Fruit fly (Drosophila melanogaster): ENCODE results near the gene Strump.
A peak's percentile ranks its signal among the peaks of the same experiment; 100 is the strongest.

Strump gene

dm6 chr3L:16105528-16105927, 16.3 kb upstream of the Strump start, which contains the start of the genes IntS9 and CG43295 (continued):
- TF ChIP-seq CG4282 (GFP tag; optimal IDR thresholded peaks at IDR 0.05) (peak; percentile 69), CG8765 (GFP tag; IDR thresholded peaks at IDR 0.05) (peak; percentile 75), fd3F (GFP tag; optimal IDR thresholded peaks at IDR 0.05) (peak; percentile 58), Stat92E (GFP tag; optimal IDR thresholded peaks at IDR 0.05) (no peak), ssp (GFP tag; IDR thresholded peaks at IDR 0.05) (peak; percentile 55), CG10431 (GFP tag; optimal IDR thresholded peaks at IDR 0.05) (no peak), CG14441 (GFP tag; IDR thresholded peaks at IDR 0.05) (peak; percentile 89), pan (optimal IDR thresholded peaks at IDR 0.05) (no peak), pan (GFP tag; optimal IDR thresholded peaks at IDR 0.05 in 1 of 2, IDR thresholded peaks at IDR 0.05 in 1 of 2) (peak in 1 of 2 experiments; percentile 90), CG17186 (GFP tag; optimal IDR thresholded peaks at IDR 0.05) (peak; percentile 54), CG4404 (GFP tag; IDR thresholded peaks at IDR 0.05) (peak; percentile 77), CG12155 (GFP tag; optimal IDR thresholded peaks at IDR 0.05) (peak; percentile 81), CG13894 (tag; optimal IDR thresholded peaks at IDR 0.05) (no peak), CG31441 (GFP tag; IDR thresholded peaks at IDR 0.05) (no peak), CG34376 (GFP tag; optimal IDR thresholded peaks at IDR 0.05) (peak; percentile 35), ken (GFP tag; IDR thresholded peaks at IDR 0.05) (peak; percentile 79; the same call in 2 of the 3 replicates), az2 (GFP tag; optimal IDR thresholded peaks at IDR 0.05) (peak; percentile 89), ewg (GFP tag; optimal IDR thresholded peaks at IDR 0.05) (peak; percentile 63), CG18011 (GFP tag; optimal IDR thresholded peaks at IDR 0.05) (peak; percentile 70), wdn (GFP tag; IDR thresholded peaks at IDR 0.05) (peak; percentile 77), gfzf (GFP tag; optimal IDR thresholded peaks at IDR 0.05) (peak; percentile 6), CG32767 (GFP tag; IDR thresholded peaks at IDR 0.05) (peak; percentile 81), Gsc (GFP tag; IDR thresholded peaks at IDR 0.05) (peak; percentile 56; the same call in 1 of the 2 replicates), E2f2 (GFP tag; IDR thresholded peaks at IDR 0.05) (peak; percentile 77), CG11696 (GFP tag; IDR thresholded peaks at IDR 0.05) (peak; percentile 65), CG9932 (GFP tag; IDR thresholded peaks at IDR 0.05) (peak; percentile 79), CG10274 (GFP tag; optimal IDR thresholded peaks at IDR 0.05) (peak; percentile 39), CG4820 (GFP tag; optimal IDR thresholded peaks at IDR 0.05) (peak; percentile 85), CG1024 (GFP tag; IDR thresholded peaks at IDR 0.05) (peak; percentile 85), CG7556 (GFP tag; optimal IDR thresholded peaks at IDR 0.05) (no peak), chinmo (GFP tag; IDR thresholded peaks at IDR 0.05; ENCODE audit: partially characterized antibody) (0 out of 4 replicates have a peak, but pooled peaks have one; percentile 32), CG9609 (GFP tag; optimal IDR thresholded peaks at IDR 0.05) (peak; percentile 85), gro (GFP tag; optimal IDR thresholded peaks at IDR 0.05) (no peak), Abd-B (GFP tag; optimal IDR thresholded peaks at IDR 0.05) (peak; percentile 74), jigr1 (GFP tag; IDR thresholded peaks at IDR 0.05) (peak; percentile 56; the same call in 2 of the 3 replicates), ATbp (GFP tag; optimal IDR thresholded peaks at IDR 0.05) (peak; percentile 62), CG16863 (GFP tag; optimal IDR thresholded peaks at IDR 0.05) (peak; percentile 87), Ets65A (GFP tag) (peak; percentile 99), twi (tag; optimal IDR thresholded peaks at IDR 0.05) (no peak), CG32532 (GFP tag; IDR thresholded peaks at IDR 0.05) (peak; percentile 86), CG10979 (tag; optimal IDR thresholded peaks at IDR 0.05) (peak; percentile 82), fu2 (GFP tag; optimal IDR thresholded peaks at IDR 0.05) (peak; percentile 80), Med (GFP tag) (peak; percentile 98), Hsf (GFP tag; optimal IDR thresholded peaks at IDR 0.05) (peak; percentile 91), ash1 (GFP tag; optimal IDR thresholded peaks at IDR 0.05) (no peak), hkb (optimal IDR thresholded peaks at IDR 0.05) (no peak), hkb (GFP tag; IDR thresholded peaks at IDR 0.05) (peak; percentile 89), sob (GFP tag; IDR thresholded peaks at IDR 0.05) (peak; percentile 78), CG12391 (tag; optimal IDR thresholded peaks at IDR 0.05) (peak; percentile 87), ab (GFP tag; optimal IDR thresholded peaks at IDR 0.05) (peak; percentile 75), prd (optimal IDR thresholded peaks at IDR 0.05) (no peak), prd (GFP tag; IDR thresholded peaks at IDR 0.05) (peak; percentile 93)
